Fruit fly (Drosophila melanogaster) whole organism, embryonic: ENCODE results near the gene mld.

Experiments
- Adf1 ChIP-seq: fragments of 200-800 bp; sonication (Bioruptor generic); IDR thresholded peaks from 2 replicates; pipeline ENCODE4 v1.3.6; 2022; ENCODE audit warnings: missing biosample characterization, missing genetic modification characterization
- BtbVII ChIP-seq: fragments of 200-800 bp; sonication (Bioruptor generic); optimal IDR thresholded peaks from 3 replicates; lab custom pipeline; 2017; ENCODE audit warnings: missing biosample characterization, mild to moderate bottlenecking, missing genetic modification characterization
- CG1024 ChIP-seq: fragments of 200-800 bp; sonication (Bioruptor generic); IDR thresholded peaks from 2 replicates; pipeline ENCODE4 v1.3.6; 2022; ENCODE audit warnings: missing biosample characterization, missing genetic modification characterization
- CG12744 ChIP-seq: fragments of 200-800 bp; sonication (Bioruptor generic); optimal IDR thresholded peaks from 2 replicates; lab custom pipeline; 2016; ENCODE audit warnings: missing biosample characterization, missing genetic modification characterization
- CG15011 ChIP-seq: fragments of 200-800 bp; sonication (Bioruptor generic); optimal IDR thresholded peaks from 3 replicates; lab custom pipeline; 2018; ENCODE audit warnings: missing biosample characterization, mild to moderate bottlenecking, missing genetic modification characterization
- CG15269 ChIP-seq: fragments of 200-800 bp; sonication (Bioruptor generic); optimal IDR thresholded peaks from 2 replicates; lab custom pipeline; 2018; ENCODE audit warnings: missing biosample characterization, mild to moderate bottlenecking, missing genetic modification characterization, moderate library complexity
- CG18011 ChIP-seq: fragments of 200-800 bp; sonication (Bioruptor generic); optimal IDR thresholded peaks from 2 replicates; lab custom pipeline; 2017; ENCODE audit warnings: missing biosample characterization, missing genetic modification characterization, mild to moderate bottlenecking, moderate library complexity, missing genotype
- CG2120 ChIP-seq: fragments of 200-800 bp; sonication (Bioruptor generic); optimal IDR thresholded peaks from 3 replicates; lab custom pipeline; 2016; ENCODE audit warnings: missing biosample characterization, missing genetic modification characterization
- CG2889 ChIP-seq: fragments of 200-800 bp; sonication (Bioruptor generic); IDR thresholded peaks from 3 replicates; pipeline ENCODE4 v1.3.6; 2022; ENCODE audit warnings: missing biosample characterization, missing genetic modification characterization
- CG30403 ChIP-seq: fragments of 200-800 bp; sonication (Bioruptor generic); optimal IDR thresholded peaks from 3 replicates; lab custom pipeline; 2016; ENCODE audit warnings: missing biosample characterization, missing genetic modification characterization
- CG32767 ChIP-seq: fragments of 200-800 bp; sonication (Bioruptor generic); IDR thresholded peaks from 2 replicates; pipeline ENCODE4 v1.3.6; 2022; ENCODE audit warnings: missing biosample characterization, missing genetic modification characterization
- CG32772 ChIP-seq: fragments of 200-800 bp; sonication (Bioruptor generic); IDR thresholded peaks from 2 replicates; pipeline ENCODE4 v1.3.6; 2022; ENCODE audit warnings: missing biosample characterization, missing genetic modification characterization
- CG3281 ChIP-seq: fragments of 200-800 bp; sonication (Bioruptor generic); optimal IDR thresholded peaks from 3 replicates; lab custom pipeline; 2017; ENCODE audit warnings: missing biosample characterization, mild to moderate bottlenecking, missing genetic modification characterization
- CG33213 ChIP-seq: fragments of 200-800 bp; sonication (Bioruptor generic); optimal IDR thresholded peaks from 3 replicates; lab custom pipeline; 2016; ENCODE audit warnings: missing biosample characterization, missing genetic modification characterization
- CG4360 ChIP-seq: fragments of 200-800 bp; sonication (Bioruptor generic); IDR thresholded peaks from 2 replicates; pipeline ENCODE4 v1.3.6; 2022; ENCODE audit warnings: missing biosample characterization, missing genetic modification characterization
- CG4820 ChIP-seq: fragments of 200-800 bp; sonication (Bioruptor generic); optimal IDR thresholded peaks from 3 replicates; lab custom pipeline; 2016; ENCODE audit warnings: missing biosample characterization, missing genetic modification characterization
- CG7271 ChIP-seq: fragments of 200-800 bp; sonication (Bioruptor generic); optimal IDR thresholded peaks from 2 replicates; lab custom pipeline; 2018; ENCODE audit warnings: missing biosample characterization, mild to moderate bottlenecking, missing genetic modification characterization, moderate library complexity
- CG7928 ChIP-seq: fragments of 200-800 bp; sonication (Bioruptor generic); optimal IDR thresholded peaks from 2 replicates; lab custom pipeline; 2017; ENCODE audit warnings: missing biosample characterization, mild to moderate bottlenecking, missing genetic modification characterization
- CG9876 ChIP-seq: fragments of 200-800 bp; sonication (Bioruptor generic); optimal IDR thresholded peaks from 2 replicates; lab custom pipeline; 2016; ENCODE audit warnings: missing biosample characterization, missing genetic modification characterization
- CHES-1-like ChIP-seq: fragments of 200-800 bp; sonication (Bioruptor generic); optimal IDR thresholded peaks from 2 replicates; lab custom pipeline; 2016; ENCODE audit warnings: missing biosample characterization, missing genetic modification characterization
- Camta ChIP-seq: fragments of 200-800 bp; sonication (Bioruptor generic); optimal IDR thresholded peaks from 2 replicates; lab custom pipeline; 2016; ENCODE audit warnings: missing biosample characterization, missing genetic modification characterization
- Dip3 ChIP-seq: fragments of 200-800 bp; sonication (Bioruptor generic); optimal IDR thresholded peaks from 3 replicates; lab custom pipeline; 2016; ENCODE audit warnings: missing biosample characterization, missing genetic modification characterization
- MBD-R2 ChIP-seq: fragments of 200-800 bp; sonication (Bioruptor generic); IDR thresholded peaks from 2 replicates; pipeline ENCODE4 v1.3.6; 2022; ENCODE audit warnings: missing biosample characterization, missing genetic modification characterization
- NC2α ChIP-seq: fragments of 200-800 bp; sonication (Bioruptor generic); optimal IDR thresholded peaks from 2 replicates; lab custom pipeline; 2016; ENCODE audit warnings: missing biosample characterization, missing genetic modification characterization
- NfI ChIP-seq: fragments of 200-800 bp; sonication (Bioruptor generic); optimal IDR thresholded peaks from 3 replicates; lab custom pipeline; 2018; ENCODE audit warnings: missing biosample characterization, mild to moderate bottlenecking, missing genetic modification characterization, moderate library complexity
- Rfx ChIP-seq: fragments of 200-800 bp; sonication (Bioruptor generic); IDR thresholded peaks from 2 replicates; pipeline ENCODE4 v1.3.6; 2022; ENCODE audit warnings: missing biosample characterization, missing genetic modification characterization
- Scr ChIP-seq: fragments of 200-800 bp; sonication (Bioruptor generic); IDR thresholded peaks from 2 replicates; pipeline ENCODE4 v1.3.6; 2022; ENCODE audit warnings: missing biosample characterization, missing genetic modification characterization; ENCODE audit not compliant: partially characterized antibody
- Trl ChIP-seq, 3 experiments: fragments of >200 bp in 2 of 3; fragments of 200-800 bp in 1 of 3; sonication (Bioruptor generic) in 1 of 3; optimal IDR thresholded peaks; 2 replicates in 1 of 3; 3 replicates in 2 of 3; lab custom pipeline; 2016 to 2017; ENCODE audit warnings: missing biosample characterization in 1 of 3, missing genetic modification characterization in 1 of 3
- Xrp1 ChIP-seq: fragments of 200-800 bp; sonication (Bioruptor generic); IDR thresholded peaks from 2 replicates; pipeline ENCODE4 v1.3.6; 2022; ENCODE audit warnings: missing biosample characterization, missing genetic modification characterization
- ab ChIP-seq: fragments of 200-800 bp; sonication (Bioruptor generic); optimal IDR thresholded peaks from 2 replicates; lab custom pipeline; 2016; ENCODE audit warnings: missing biosample characterization, missing genetic modification characterization
- bigmax ChIP-seq: fragments of 200-800 bp; sonication (Bioruptor generic); optimal IDR thresholded peaks from 2 replicates; lab custom pipeline; 2018; ENCODE audit warnings: missing biosample characterization, mild to moderate bottlenecking, missing genetic modification characterization
- br ChIP-seq: fragments of >200 bp; optimal IDR thresholded peaks from 2 replicates; lab custom pipeline; 2017
- caup ChIP-seq: fragments of 200-800 bp; sonication (Bioruptor generic); optimal IDR thresholded peaks from 3 replicates; lab custom pipeline; 2017; ENCODE audit warnings: missing biosample characterization, mild to moderate bottlenecking, missing genetic modification characterization, moderate library complexity; ENCODE audit not compliant: severe bottlenecking
- chn ChIP-seq: fragments of 200-800 bp; sonication (Bioruptor generic); optimal IDR thresholded peaks from 2 replicates; lab custom pipeline; 2016; ENCODE audit warnings: missing biosample characterization, missing genetic modification characterization
- dysf ChIP-seq: fragments of 200-800 bp; sonication (Bioruptor generic); IDR thresholded peaks from 3 replicates; pipeline ENCODE4 v1.3.6; 2022; ENCODE audit warnings: missing biosample characterization, missing genetic modification characterization
- fru ChIP-seq: fragments of >200 bp; optimal IDR thresholded peaks from 2 replicates; lab custom pipeline; 2017
- gsb ChIP-seq: fragments of 200-800 bp; sonication (Bioruptor generic); IDR thresholded peaks from 2 replicates; pipeline ENCODE4 v1.3.6; 2022; ENCODE audit warnings: missing biosample characterization, missing genetic modification characterization
- her ChIP-seq: fragments of 200-800 bp; sonication (Bioruptor generic); optimal IDR thresholded peaks from 2 replicates; lab custom pipeline; 2016; ENCODE audit warnings: missing biosample characterization, missing genetic modification characterization
- kay ChIP-seq: fragments of 200-800 bp; sonication (Bioruptor generic); optimal IDR thresholded peaks from 2 replicates; lab custom pipeline; 2016; ENCODE audit warnings: missing biosample characterization, missing genetic modification characterization
- lbe ChIP-seq: fragments of 200-800 bp; sonication (Bioruptor generic); optimal IDR thresholded peaks from 2 replicates; lab custom pipeline; 2016; ENCODE audit warnings: missing biosample characterization, mild to moderate bottlenecking, missing genetic modification characterization
- lola ChIP-seq, 3 experiments: fragments of >200 bp in 2 of 3; fragments of 200-800 bp in 1 of 3; sonication (Bioruptor generic) in 1 of 3; optimal IDR thresholded peaks; 2 replicates each; lab custom pipeline; 2017 to 2019; ENCODE audit warnings: missing biosample characterization in 3 of 3, missing genetic modification characterization in 3 of 3, mild to moderate bottlenecking in 1 of 3, moderate library complexity in 1 of 3
- schlank ChIP-seq: fragments of 200-800 bp; sonication (Bioruptor generic); optimal IDR thresholded peaks from 2 replicates; lab custom pipeline; 2018; ENCODE audit warnings: missing biosample characterization, mild to moderate bottlenecking, missing genetic modification characterization
- shn ChIP-seq: fragments of 200-800 bp; sonication (Bioruptor generic); optimal IDR thresholded peaks from 3 replicates; lab custom pipeline; 2016; ENCODE audit warnings: missing biosample characterization, missing genetic modification characterization
- slp2 ChIP-seq: fragments of 200-800 bp; sonication (Bioruptor generic); optimal IDR thresholded peaks from 2 replicates; lab custom pipeline; 2016; ENCODE audit warnings: missing biosample characterization, missing genetic modification characterization
- so ChIP-seq: fragments of 200-800 bp; sonication (Bioruptor generic); IDR thresholded peaks from 3 replicates; pipeline ENCODE4 v1.3.6; 2022; ENCODE audit warnings: missing biosample characterization, missing genetic modification characterization
- tgo ChIP-seq: fragments of 200-800 bp; sonication (Bioruptor generic); IDR thresholded peaks from 3 replicates; pipeline ENCODE4 v1.3.6; 2022; ENCODE audit warnings: missing biosample characterization, missing genetic modification characterization
- tio ChIP-seq: fragments of 200-800 bp; sonication (Bioruptor generic); optimal IDR thresholded peaks from 2 replicates; lab custom pipeline; 2017; ENCODE audit warnings: missing biosample characterization, missing genetic modification characterization, inconsistent platforms
- tll ChIP-seq, 2 experiments: fragments of 200-800 bp in 1 of 2; fragments of >200 bp in 1 of 2; sonication (Bioruptor generic) in 1 of 2; optimal IDR thresholded peaks; 2 replicates each; lab custom pipeline; 2017 to 2019; ENCODE audit warnings: missing biosample characterization in 2 of 2, missing genetic modification characterization in 2 of 2, mild to moderate bottlenecking in 1 of 2, moderate library complexity in 1 of 2
- trh ChIP-seq: fragments of 200-800 bp; sonication (Bioruptor generic); optimal IDR thresholded peaks from 2 replicates; lab custom pipeline; 2016; ENCODE audit warnings: missing biosample characterization, missing genetic modification characterization
- yki ChIP-seq: fragments of >200 bp; optimal IDR thresholded peaks from 3 replicates; lab custom pipeline; 2018
- zen ChIP-seq: fragments of 200-800 bp; sonication (Bioruptor generic); optimal IDR thresholded peaks from 3 replicates; lab custom pipeline; 2018; ENCODE audit warnings: missing biosample characterization, mild to moderate bottlenecking, missing genetic modification characterization, moderate library complexity
- zfh2 ChIP-seq: fragments of 200-800 bp; sonication (Bioruptor generic); optimal IDR thresholded peaks from 2 replicates; lab custom pipeline; 2016; ENCODE audit warnings: missing biosample characterization, missing genetic modification characterization

Gene mld

DNA sequence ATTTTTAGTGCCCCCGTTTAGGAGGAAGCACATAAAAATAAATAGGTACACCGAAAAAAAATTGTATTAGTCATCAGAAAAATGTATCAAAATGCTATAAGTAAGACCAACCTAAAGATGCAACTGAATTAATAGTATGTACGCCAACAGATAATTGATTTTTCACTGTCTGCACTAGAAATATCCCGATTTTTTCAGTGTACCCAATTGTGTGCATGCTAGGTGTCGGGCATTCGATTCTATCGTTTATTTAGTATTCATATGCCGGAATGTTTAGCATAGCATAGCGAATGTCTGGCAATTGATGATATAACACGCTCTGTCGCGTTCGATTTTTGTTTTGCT, 18.1 kb upstream of the mld start (continued):
- TF ChIP-seq CG15011 (GFP tag; lab: Kevin White, UChicago) (peak; percentile 61), MBD-R2 (peak; percentile 61), her (peak; percentile 89), so (GFP tag; lab: Robert Waterston, UW) (peak; percentile 93), bigmax (GFP tag; lab: Kevin White, UChicago) (no peak), dysf (GFP tag; lab: Robert Waterston, UW) (peak; percentile 92), CG30403 (GFP tag; lab: Kevin White, UChicago) (peak; percentile 91), CG32767 (peak; percentile 87), Dip3 (peak; percentile 85), CG4360 (GFP tag; lab: Robert Waterston, UW) (peak; percentile 58; the same call in 1 of the 2 replicates), CG2120 (GFP tag; lab: Kevin White, UChicago) (peak; percentile 92), shn (GFP tag; lab: Kevin White, UChicago) (peak; percentile 80), ab (GFP tag; lab: Kevin White, UChicago) (peak; percentile 90), kay (peak; percentile 67), CG12744 (GFP tag; lab: Kevin White, UChicago) (peak; percentile 80), yki (no peak), CG7271 (tag; lab: Kevin White, UChicago) (no peak), tgo (peak; percentile 91), CHES-1-like (GFP tag; lab: Kevin White, UChicago) (peak; percentile 86), CG18011 (GFP tag; lab: Kevin White, UChicago) (peak; percentile 73), NfI (GFP tag; lab: Kevin White, UChicago) (peak; percentile 89), Xrp1 (GFP tag; lab: Robert Waterston, UW) (peak; percentile 88), zen (tag; lab: Kevin White, UChicago) (peak; percentile 57), CG3281 (GFP tag; lab: Kevin White, UChicago) (peak; percentile 84), CG15269 (tag; lab: Kevin White, UChicago) (peak; percentile 91), CG2889 (peak; percentile 82), Camta (GFP tag; lab: Kevin White, UChicago) (peak; percentile 86), zfh2 (GFP tag; lab: Kevin White, UChicago) (peak; percentile 91), gsb (GFP tag; lab: Robert Waterston, UW) (peak; percentile 86), Scr (GFP tag; lab: Robert Waterston, UW) (no peak), CG33213 (peak; percentile 87), caup (GFP tag; lab: Kevin White, UChicago) (peak; percentile 87), tll (GFP tag; optimal IDR thresholded peaks at IDR 0.05; lab: Kevin White, UChicago) (no peak), CG9876 (GFP tag; lab: Kevin White, UChicago) (peak; percentile 51), trh (peak; percentile 75), BtbVII (GFP tag; lab: Kevin White, UChicago) (peak; percentile 66), Adf1 (GFP tag; lab: Robert Waterston, UW) (peak; percentile 27; the same call in 1 of the 2 replicates), Rfx (GFP tag; lab: Robert Waterston, UW) (peak; percentile 93), fru (no peak), lbe (GFP tag; lab: Kevin White, UChicago) (no peak), tio (peak; percentile 82), Trl (optimal IDR thresholded peaks at IDR 0.05; lab: Kevin White, UChicago) (no peak), Trl (GFP tag; optimal IDR thresholded peaks at IDR 0.05; lab: Kevin White, UChicago) (peak; percentile 93), CG4820 (GFP tag; lab: Kevin White, UChicago) (peak; percentile 79), chn (GFP tag; lab: Kevin White, UChicago) (peak; percentile 87), slp2 (GFP tag; lab: Kevin White, UChicago) (peak; percentile 79), CG32772 (GFP tag; lab: Robert Waterston, UW) (peak; percentile 82), schlank (tag; lab: Kevin White, UChicago) (peak; percentile 81), CG7928 (GFP tag; lab: Kevin White, UChicago) (peak; percentile 65), NC2α (GFP tag; lab: Kevin White, UChicago) (peak; percentile 79), CG1024 (peak; percentile 74), lola (GFP tag; optimal IDR thresholded peaks at IDR 0.05; lab: Kevin White, UChicago) (peak in 1 of 3 experiments; percentile 58), br (lab: Kevin White, UChicago) (no peak)
